Worm (Caenorhabditis elegans): Measurements from ENCODE around the gene stg-1.

The stg-1 gene

DNA sequence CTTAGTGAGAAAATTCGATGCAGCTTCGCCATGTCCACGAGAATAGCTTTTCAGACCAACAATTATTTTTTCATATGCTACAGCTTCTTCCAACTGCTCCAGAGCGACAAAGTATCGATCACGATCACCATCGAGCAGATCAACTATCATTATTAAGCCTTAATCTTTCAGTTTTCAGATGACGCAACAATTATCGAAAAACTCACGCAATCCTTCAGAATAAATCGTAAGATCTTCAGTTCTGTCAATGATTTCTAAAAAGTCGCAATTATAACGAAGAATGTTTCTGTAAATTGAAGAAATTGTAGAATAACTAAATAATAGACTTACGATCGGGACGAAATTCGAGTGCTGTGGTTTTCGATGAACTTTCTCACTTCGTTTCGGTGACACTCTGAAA lies 42.8 kb upstream of the stg-1 start:
- no peak for TF ChIP-seq hlh-15 (tag; optimal IDR thresholded peaks at IDR 0.05)
- no peak for TF ChIP-seq C38D4.7 (GFP tag; optimal IDR thresholded peaks at IDR 0.05)
- no peak for TF ChIP-seq ceh-22 (tag; optimal IDR thresholded peaks at IDR 0.05)
- TF ChIP-seq K02D7.2 (tag; optimal IDR thresholded peaks at IDR 0.05), result no peak
- TF ChIP-seq lin-11 (tag; optimal IDR thresholded peaks at IDR 0.05), result no peak
- no peak for TF ChIP-seq hlh-8 (tag; optimal IDR thresholded peaks at IDR 0.05)
- no peak for TF ChIP-seq ama-1 (optimal IDR thresholded peaks at IDR 0.05)
- no peak for TF ChIP-seq nhr-11 (tag; optimal IDR thresholded peaks at IDR 0.05)
- TF ChIP-seq mec-3 (tag; optimal IDR thresholded peaks at IDR 0.05; ENCODE audit: borderline replicate concordance), result no peak
- TF ChIP-seq dmd-4 (tag; optimal IDR thresholded peaks at IDR 0.05; ENCODE audit: borderline replicate concordance), result no peak
- TF ChIP-seq ceh-14 (tag; optimal IDR thresholded peaks at IDR 0.05), result no peak
- TF ChIP-seq rnt-1 (tag; optimal IDR thresholded peaks at IDR 0.05), result no peak
- TF ChIP-seq fkh-10 (GFP tag; optimal IDR thresholded peaks at IDR 0.05), result no peak
- no peak for TF ChIP-seq ceh-34 (tag; optimal IDR thresholded peaks at IDR 0.05)
- TF ChIP-seq gmeb-2 (tag; optimal IDR thresholded peaks at IDR 0.05), result no peak
- TF ChIP-seq ceh-24 (tag; optimal IDR thresholded peaks at IDR 0.05), result no peak
- TF ChIP-seq pag-3 (tag; optimal IDR thresholded peaks at IDR 0.05; ENCODE audit: borderline replicate concordance), result no peak
- TF ChIP-seq ref-2 (tag; optimal IDR thresholded peaks at IDR 0.05), result no peak

ce11 chrII:10099804-10100360 lies 39.4 kb upstream of the stg-1 start, which contains the start of the genes pas-7 and puf-12:
Gene pas-7, minus strand, starts transcription at chrII:10099854.
Gene puf-12, plus strand, starts transcription at chrII:10100310.
- TF ChIP-seq pax-1 (tag; optimal IDR thresholded peaks at IDR 0.05) (peak; percentile 4), ceh-31 (tag; optimal IDR thresholded peaks at IDR 0.05) (peak; percentile 7), syd-9 (tag; optimal IDR thresholded peaks at IDR 0.05) (no peak), nhr-232 (tag; optimal IDR thresholded peaks at IDR 0.05) (no peak), sox-4 (tag; optimal IDR thresholded peaks at IDR 0.05) (no peak)

DNA sequence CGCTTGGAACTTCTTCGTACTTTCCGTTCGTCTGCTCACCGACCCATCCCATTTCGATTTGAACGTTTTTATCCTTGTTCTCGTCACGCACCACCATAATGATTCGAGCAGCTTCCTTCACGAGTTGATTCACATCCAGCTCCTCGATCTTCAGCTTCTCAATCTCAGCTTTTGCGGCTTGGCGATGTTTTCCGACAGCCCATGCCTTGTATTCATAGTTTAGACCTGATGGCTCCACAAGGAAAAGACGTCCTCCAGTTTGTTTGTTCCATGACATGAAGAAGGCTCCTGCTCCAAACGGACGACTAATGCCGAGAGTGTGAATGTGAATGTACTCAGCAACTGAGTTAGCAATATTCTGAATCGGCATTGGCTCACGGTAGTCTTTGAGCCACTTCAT lies 38.6 kb upstream of the stg-1 start:
- no peak for TF ChIP-seq ama-1 (optimal IDR thresholded peaks at IDR 0.05)
- no peak for TF ChIP-seq hlh-15 (tag; optimal IDR thresholded peaks at IDR 0.05)
- TF ChIP-seq F13H6.1 (tag; optimal IDR thresholded peaks at IDR 0.05), result no peak
- no peak for TF ChIP-seq syd-9 (tag; optimal IDR thresholded peaks at IDR 0.05)
- no peak for TF ChIP-seq pax-1 (tag; optimal IDR thresholded peaks at IDR 0.05)
- TF ChIP-seq ceh-14 (tag; optimal IDR thresholded peaks at IDR 0.05), result no peak
- no peak for TF ChIP-seq ets-4 (tag; optimal IDR thresholded peaks at IDR 0.05)
- no peak for TF ChIP-seq ceh-18 (tag; optimal IDR thresholded peaks at IDR 0.05)
- TF ChIP-seq elt-2 (tag; optimal IDR thresholded peaks at IDR 0.05), result no peak
- no peak for TF ChIP-seq ceh-2 (tag; optimal IDR thresholded peaks at IDR 0.05)
- no peak for TF ChIP-seq hlh-8 (tag; optimal IDR thresholded peaks at IDR 0.05)
- no peak for TF ChIP-seq ceh-19 (GFP tag; optimal IDR thresholded peaks at IDR 0.05)
- no peak for TF ChIP-seq pat-9 (tag; optimal IDR thresholded peaks at IDR 0.05)
- TF ChIP-seq fkh-6 (tag; optimal IDR thresholded peaks at IDR 0.05), result no peak
- no peak for TF ChIP-seq nhr-232 (tag; optimal IDR thresholded peaks at IDR 0.05)
- no peak for TF ChIP-seq T23F11.4 (GFP tag; optimal IDR thresholded peaks at IDR 0.05)
- no peak for TF ChIP-seq pha-2 (tag; optimal IDR thresholded peaks at IDR 0.05)
- TF ChIP-seq unc-86 (tag; optimal IDR thresholded peaks at IDR 0.05), result no peak

DNA sequence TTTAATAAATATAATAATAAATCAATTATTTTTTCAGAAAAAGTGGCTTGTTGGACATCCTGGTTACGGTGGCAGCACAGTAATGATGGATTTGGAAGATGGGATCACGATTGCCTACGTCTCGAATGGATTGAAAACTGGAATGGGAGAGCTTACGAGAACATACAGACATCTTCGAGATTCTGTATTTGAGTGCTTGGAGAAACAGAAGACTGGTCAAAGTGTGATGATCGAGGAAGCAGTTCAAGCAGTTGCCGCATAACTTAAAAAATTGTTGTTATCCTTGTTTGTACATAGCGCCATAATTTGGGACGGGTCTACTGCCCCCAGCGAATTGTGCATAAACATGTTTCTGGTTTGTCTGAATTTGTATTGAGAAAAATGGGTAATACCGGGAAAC lies 38.0 kb upstream of the stg-1 start:
- TF ChIP-seq nhr-11 (tag; optimal IDR thresholded peaks at IDR 0.05), result no peak
- no peak for TF ChIP-seq ceh-19 (GFP tag; optimal IDR thresholded peaks at IDR 0.05)
- no peak for TF ChIP-seq zip-5 (tag; optimal IDR thresholded peaks at IDR 0.05)
- no peak for TF ChIP-seq ceh-31 (tag; optimal IDR thresholded peaks at IDR 0.05)
- no peak for TF ChIP-seq F13H6.1 (tag; optimal IDR thresholded peaks at IDR 0.05)
- no peak for TF ChIP-seq tbx-2 (tag; optimal IDR thresholded peaks at IDR 0.05)
- no peak for TF ChIP-seq fkh-10 (GFP tag; optimal IDR thresholded peaks at IDR 0.05)

All from whole organism, late embryonic.